Worm (Caenorhabditis elegans) whole organism, L3 larva: Measurements from ENCODE around the gene M01B2.13.
"Not testable (repeated sequence)": the region's sequence is repeated elsewhere in the genome, so short reads cannot be mapped to it uniquely, and the experiment has no call there.

Source experiments
- R02D3.7 ChIP-seq: fragments of 150-350 bp; optimal IDR thresholded peaks from 2 replicates; lab custom pipeline; 2014; ENCODE audit warnings: missing biosample characterization, missing genetic modification characterization
- ZK546.5 ChIP-seq: sonication (generic microtip); optimal IDR thresholded peaks from 2 replicates; lab custom pipeline; 2017; ENCODE audit warnings: missing biosample characterization, missing genetic modification characterization
- ama-1 ChIP-seq: fragments of 150-350 bp; optimal IDR thresholded peaks from 2 replicates; lab custom pipeline; 2018
- ceh-16 ChIP-seq: sonication (generic microtip); optimal IDR thresholded peaks from 2 replicates; lab custom pipeline; 2017; ENCODE audit warnings: missing biosample characterization, missing genetic modification characterization
- ceh-28 ChIP-seq: fragments of 150-350 bp; optimal IDR thresholded peaks from 2 replicates; lab custom pipeline; 2014; ENCODE audit warnings: missing biosample characterization, missing genetic modification reagents, missing genetic modification characterization
- ceh-82 ChIP-seq: fragments of 150-350 bp; optimal IDR thresholded peaks from 2 replicates; lab custom pipeline; 2014; ENCODE audit warnings: missing biosample characterization, missing genetic modification characterization
- ceh-9 ChIP-seq: sonication (generic microtip); optimal IDR thresholded peaks from 2 replicates; lab custom pipeline; 2018; ENCODE audit warnings: missing biosample characterization, missing genetic modification characterization
- daf-12 ChIP-seq: fragments of 150-350 bp; optimal IDR thresholded peaks from 2 replicates; lab custom pipeline; 2014; ENCODE audit warnings: missing biosample characterization, missing genetic modification reagents, missing genetic modification characterization
- egl-27 ChIP-seq: sonication (generic microtip); optimal IDR thresholded peaks from 4 replicates; lab custom pipeline; 2017; ENCODE audit warnings: missing biosample characterization, missing genetic modification reagents, missing genetic modification characterization
- egl-5 ChIP-seq: fragments of 150-350 bp; optimal IDR thresholded peaks from 2 replicates; lab custom pipeline; 2017; ENCODE audit warnings: missing biosample characterization, missing genetic modification reagents, missing genetic modification characterization, inconsistent platforms
- elt-2 ChIP-seq: sonication (generic microtip); optimal IDR thresholded peaks from 2 replicates; lab custom pipeline; 2016; ENCODE audit warnings: missing genetic modification reagents, mild to moderate bottlenecking, missing genetic modification characterization, missing compliant biosample characterization
- elt-3 ChIP-seq, 3 experiments: fragments of 150-350 bp in 1 of 3; sonication (generic microtip) in 2 of 3; optimal IDR thresholded peaks; 2 replicates in 2 of 3; 4 replicates in 1 of 3; lab custom pipeline; 2014 to 2017; ENCODE audit warnings: missing biosample characterization in 3 of 3, missing genetic modification characterization in 3 of 3
- fkh-2 ChIP-seq: fragments of 150-350 bp; optimal IDR thresholded peaks from 2 replicates; lab custom pipeline; 2014; ENCODE audit warnings: missing biosample characterization, missing genetic modification reagents, missing genetic modification characterization
- fos-1 ChIP-seq: fragments of 150-350 bp; optimal IDR thresholded peaks from 2 replicates; lab custom pipeline; 2014; ENCODE audit warnings: missing biosample characterization, missing genetic modification characterization
- jun-1 ChIP-seq: fragments of 150-350 bp; optimal IDR thresholded peaks from 2 replicates; lab custom pipeline; 2014; ENCODE audit warnings: missing biosample characterization, missing genetic modification reagents, missing genetic modification characterization
- lin-15B ChIP-seq: fragments of 150-350 bp; optimal IDR thresholded peaks from 2 replicates; lab custom pipeline; 2014; ENCODE audit warnings: missing biosample characterization, missing genetic modification characterization
- lin-39 ChIP-seq: fragments of 150-350 bp; optimal IDR thresholded peaks from 2 replicates; lab custom pipeline; 2018; ENCODE audit warnings: missing biosample characterization, missing genetic modification reagents, missing genetic modification characterization
- nfya-1 ChIP-seq: sonication (generic microtip); optimal IDR thresholded peaks from 2 replicates; lab custom pipeline; 2017; ENCODE audit warnings: missing genetic modification characterization, mild to moderate bottlenecking, missing compliant biosample characterization, antibody characterized with exemption, moderate library complexity; ENCODE audit not compliant: insufficient read depth
- nhr-11 ChIP-seq: fragments of 150-350 bp; optimal IDR thresholded peaks from 2 replicates; lab custom pipeline; 2014; ENCODE audit warnings: missing biosample characterization, missing genetic modification characterization
- nhr-12 ChIP-seq: fragments of 150-350 bp; optimal IDR thresholded peaks from 2 replicates; lab custom pipeline; 2014; ENCODE audit warnings: missing biosample characterization, missing genetic modification characterization
- nhr-237 ChIP-seq: fragments of 150-350 bp; optimal IDR thresholded peaks from 2 replicates; lab custom pipeline; 2014; ENCODE audit warnings: missing biosample characterization, missing genetic modification characterization
- nhr-25 ChIP-seq: sonication (generic microtip); optimal IDR thresholded peaks from 2 replicates; lab custom pipeline; 2017; ENCODE audit warnings: missing biosample characterization, missing genetic modification characterization
- nhr-43 ChIP-seq: sonication (generic microtip); optimal IDR thresholded peaks from 2 replicates; lab custom pipeline; 2016; ENCODE audit warnings: mild to moderate bottlenecking, missing genetic modification characterization, missing compliant biosample characterization; ENCODE audit not compliant: poor library complexity, severe bottlenecking
- nhr-67 ChIP-seq: fragments of 150-350 bp; optimal IDR thresholded peaks from 2 replicates; lab custom pipeline; 2014; ENCODE audit warnings: missing biosample characterization, missing genetic modification characterization
- nhr-76 ChIP-seq: fragments of 150-350 bp; sonication (generic microtip); optimal IDR thresholded peaks from 5 replicates; lab custom pipeline; 2014; ENCODE audit warnings: missing biosample characterization, missing genetic modification characterization
- nhr-77 ChIP-seq: fragments of 150-350 bp; optimal IDR thresholded peaks from 2 replicates; lab custom pipeline; 2014; ENCODE audit warnings: missing biosample characterization, missing genetic modification characterization
- pha-4 ChIP-seq: fragments of 150-350 bp; optimal IDR thresholded peaks from 2 replicates; lab custom pipeline; 2014; ENCODE audit warnings: missing biosample characterization, missing genetic modification reagents, missing genetic modification characterization
- pqm-1 ChIP-seq: fragments of 150-350 bp; optimal IDR thresholded peaks from 2 replicates; lab custom pipeline; 2017; ENCODE audit warnings: missing biosample characterization, missing genetic modification characterization, inconsistent platforms
- skn-1 ChIP-seq: fragments of 150-350 bp; optimal IDR thresholded peaks from 2 replicates; lab custom pipeline; 2014; ENCODE audit warnings: missing biosample characterization, missing genetic modification characterization
- snpc-4 ChIP-seq: fragments of 150-350 bp; optimal IDR thresholded peaks from 2 replicates; lab custom pipeline; 2014; ENCODE audit warnings: missing biosample characterization, missing genetic modification characterization
- tbx-2 ChIP-seq: sonication (generic microtip); optimal IDR thresholded peaks from 2 replicates; lab custom pipeline; 2016; ENCODE audit warnings: mild to moderate bottlenecking, missing genetic modification characterization, missing compliant biosample characterization
- unc-39 ChIP-seq: sonication (generic microtip); optimal IDR thresholded peaks from 4 replicates; lab custom pipeline; 2017; ENCODE audit warnings: missing biosample characterization, missing genetic modification characterization
- unc-62 ChIP-seq: fragments of 150-350 bp; sonication (generic microtip); optimal IDR thresholded peaks from 4 replicates; lab custom pipeline; 2014; ENCODE audit warnings: missing biosample characterization, missing genetic modification reagents, missing genetic modification characterization
- zag-1 ChIP-seq: fragments of 150-350 bp; optimal IDR thresholded peaks from 2 replicates; lab custom pipeline; 2014; ENCODE audit warnings: missing biosample characterization, missing genetic modification characterization

M01B2.13 gene

ce11 chrV:15272263-15272662, 6.5 kb upstream of the M01B2.13 start, which contains the start of gene T10H4.4:
TSS of gene T10H4.4 (minus strand) at chrV:15272363.
- TF ChIP-seq pha-4, result no peak
- no peak for TF ChIP-seq unc-62
- no peak for TF ChIP-seq nhr-43 (tag; lab: Kevin White, UChicago)
- no peak for TF ChIP-seq tbx-2 (tag; lab: Kevin White, UChicago)
- TF ChIP-seq nhr-76 (tag; lab: Kevin White, UChicago), result no peak
- no peak for TF ChIP-seq nhr-67 (tag; lab: Kevin White, UChicago)
- TF ChIP-seq elt-2 (tag; lab: Kevin White, UChicago), result no peak
- no peak for TF ChIP-seq zag-1 (tag; lab: Kevin White, UChicago)
- no peak for TF ChIP-seq lin-15B
- TF ChIP-seq daf-12 (tag; lab: Kevin White, UChicago), result no peak

ce11 chrV:15268302-15268701, 2.6 kb upstream of the M01B2.13 start, which contains the start of gene srw-22:
TSS of gene srw-22 (plus strand) at chrV:15268602.
- no peak for TF ChIP-seq lin-39 (tag; lab: Kevin White, UChicago)

- TF ChIP-seq egl-27 (tag; lab: Kevin White, UChicago) (no peak), tbx-2 (tag; lab: Kevin White, UChicago) (no peak), daf-12 (tag; lab: Kevin White, UChicago) (no peak), egl-5 (tag; lab: Kevin White, UChicago) (no peak), ceh-82 (tag; lab: Kevin White, UChicago) (no peak), nhr-11 (tag; lab: Kevin White, UChicago) (no peak), R02D3.7 (tag; lab: Kevin White, UChicago) (no peak), ceh-9 (no peak), nfya-1 (tag; lab: Kevin White, UChicago) (no peak), unc-62 (no peak), unc-39 (no peak), ZK546.5 (tag; lab: Kevin White, UChicago) (no peak), elt-2 (tag; lab: Kevin White, UChicago) (no peak), ceh-28 (tag; lab: Kevin White, UChicago) (no peak), fkh-2 (no peak)
- TF ChIP-seq, all 47 proteins: peak for 0
Measured at ce11 chrV:15267405-15267804, 1.7 kb upstream of the M01B2.13 start, which contains the start of gene T10H4.13. TSS of gene T10H4.13 (minus strand) at chrV:15267505.

- TF ChIP-seq ceh-9 (no peak), nfya-1 (tag; lab: Kevin White, UChicago) (no peak), ceh-16 (tag; lab: Kevin White, UChicago) (no peak), egl-5 (tag; lab: Kevin White, UChicago) (no peak), snpc-4 (tag; lab: Kevin White, UChicago) (no peak), nhr-237 (tag; lab: Kevin White, UChicago) (no peak), fos-1 (tag; lab: Kevin White, UChicago) (no peak), elt-2 (tag; lab: Kevin White, UChicago) (no peak), nhr-25 (tag; lab: Kevin White, UChicago) (no peak), skn-1 (tag; lab: Kevin White, UChicago) (no peak), nhr-12 (tag; lab: Kevin White, UChicago) (no peak), jun-1 (no peak), elt-3 (tag; optimal IDR thresholded peaks at IDR 0.05; lab: Kevin White, UChicago) (no peak), ama-1 (lab: Kevin White, UChicago) (no peak), nhr-77 (no peak), pqm-1 (tag; lab: Kevin White, UChicago) (no peak)
Measured at ce11 chrV:15264131-15264530, 1.6 kb downstream of the M01B2.13 start, which contains the start of gene M01B2.12. TSS of gene M01B2.12 (minus strand) at chrV:15264231.

ce11 chrV:15262336-15262735, 3.4 kb downstream of the M01B2.13 start, which contains the start of gene M01B2.10:
TSS of gene M01B2.10 (minus strand) at chrV:15262436.
- TF ChIP-seq jun-1; unc-39; nhr-25 (tag; lab: Kevin White, UChicago): not testable (repeated sequence)
